Worm (Caenorhabditis elegans) whole organism, L1 larva: Measurements from ENCODE around the gene hdl-1.

Source experiments
- egl-27 ChIP-seq, 2 experiments: fragments of 150-350 bp in 1 of 2; sonication (generic microtip); optimal IDR thresholded peaks; 3 replicates each; lab custom pipeline; 2017 to 2018; ENCODE audit warnings: missing biosample characterization in 2 of 2, missing genetic modification characterization in 2 of 2, missing genetic modification reagents in 2 of 2
- mdl-1 ChIP-seq, 2 experiments: fragments of 150-350 bp; optimal IDR thresholded peaks; 2 replicates each; lab custom pipeline; 2014 to 2017; ENCODE audit warnings: missing biosample characterization in 2 of 2, missing genetic modification characterization in 2 of 2, inconsistent platforms in 1 of 2
- nhr-11 ChIP-seq: fragments of 150-350 bp; optimal IDR thresholded peaks from 2 replicates; lab custom pipeline; 2014; ENCODE audit warnings: missing biosample characterization, missing genetic modification characterization
- nhr-237 ChIP-seq: fragments of 150-350 bp; optimal IDR thresholded peaks from 2 replicates; lab custom pipeline; 2014; ENCODE audit warnings: missing biosample characterization, missing genetic modification characterization
- nhr-84 ChIP-seq: sonication (generic microtip); optimal IDR thresholded peaks from 2 replicates; lab custom pipeline; 2017; ENCODE audit warnings: missing biosample characterization, missing genetic modification characterization
- sox-4 ChIP-seq: sonication (generic microtip); optimal IDR thresholded peaks from 2 replicates; lab custom pipeline; 2016; ENCODE audit warnings: missing genetic modification characterization, missing compliant biosample characterization
- zip-4 ChIP-seq: fragments of 200-800 bp; sonication (Bioruptor generic); optimal IDR thresholded peaks from 2 replicates; lab custom pipeline; 2018; ENCODE audit warnings: mild to moderate bottlenecking, missing genetic modification characterization, moderate library complexity, missing compliant biosample characterization

ce11 chrIV:11970171-11970570 lies 20.6 kb upstream of the hdl-1 start, which contains the start of gene ZK829.9:
- TF ChIP-seq zip-4 (GFP tag; lab: Kevin White, UChicago) (no peak), mdl-1 (tag; optimal IDR thresholded peaks at IDR 0.05; lab: Kevin White, UChicago) (no peak), nhr-237 (tag; lab: Kevin White, UChicago) (no peak), nhr-11 (no peak), egl-27 (tag; optimal IDR thresholded peaks at IDR 0.05; lab: Kevin White, UChicago) (no peak), sox-4 (tag; lab: Kevin White, UChicago) (no peak), nhr-84 (no peak)
